Worm (Caenorhabditis elegans) whole organism, midembryonic: ENCODE measurements around the gene T21C12.8.

Experiments used
- T22C8.4 ChIP-seq: fragments of 200-800 bp; sonication (Bioruptor generic); IDR thresholded peaks from 2 replicates; pipeline ENCODE4 v1.3.6; 2022; ENCODE audit warnings: missing genetic modification characterization, missing compliant biosample characterization
- cog-1 ChIP-seq: sonication (generic microtip); optimal IDR thresholded peaks from 2 replicates; lab custom pipeline; 2016; ENCODE audit warnings: missing genetic modification characterization, missing compliant biosample characterization
- flt-1 ChIP-seq: fragments of 200-800 bp; sonication (Bioruptor generic); IDR thresholded peaks from 2 replicates; pipeline ENCODE4 v1.3.6; 2022; ENCODE audit warnings: missing genetic modification characterization, missing compliant biosample characterization
- klf-2 ChIP-seq: fragments of 200-800 bp; sonication (Bioruptor generic); conservative IDR thresholded peaks from 2 replicates; pipeline ENCODE4 v1.3.6; 2022; ENCODE audit warnings: missing genetic modification reagents, missing genetic modification characterization, missing compliant biosample characterization
- med-1 ChIP-seq: sonication (generic microtip); optimal IDR thresholded peaks from 2 replicates; lab custom pipeline; 2017; ENCODE audit warnings: missing genetic modification characterization, mild to moderate bottlenecking, missing compliant biosample characterization, antibody characterized with exemption, missing genetic modification reagents; ENCODE audit not compliant: insufficient read depth
- ref-1 ChIP-seq: fragments of 200-800 bp; sonication (Bioruptor generic); conservative IDR thresholded peaks from 2 replicates; pipeline ENCODE4 v1.3.6; 2022; ENCODE audit warnings: missing genetic modification reagents, missing genetic modification characterization, missing compliant biosample characterization
- tab-1 ChIP-seq: fragments of 200-800 bp; sonication (Bioruptor generic); IDR thresholded peaks from 2 replicates; pipeline ENCODE4 v1.3.6; 2022; ENCODE audit warnings: missing genetic modification characterization, missing compliant biosample characterization
- ztf-29 ChIP-seq: fragments of 200-800 bp; sonication (Bioruptor generic); IDR thresholded peaks from 2 replicates; pipeline ENCODE4 v1.3.6; 2022; ENCODE audit warnings: missing genetic modification reagents, missing genetic modification characterization, missing compliant biosample characterization

- TF ChIP-seq flt-1: no peak
- TF ChIP-seq cog-1 (tag; lab: Kevin White, UChicago): no peak
- TF ChIP-seq ref-1 (GFP tag; lab: Robert Waterston, UW): no peak
- TF ChIP-seq med-1 (GFP tag; lab: Kevin White, UChicago): no peak
- TF ChIP-seq tab-1 (GFP tag; lab: Robert Waterston, UW): no peak
- no peak for TF ChIP-seq T22C8.4 (GFP tag; lab: Robert Waterston, UW)
- no peak for TF ChIP-seq ztf-29
- TF ChIP-seq klf-2: no peak
These were observed 22.5 kb upstream of the T21C12.8 start, which contains the start of gene Y45F3A.4 for ce11 chrIII:10575320-10575719.
